Worm (Caenorhabditis elegans): ENCODE measurements around the gene fbxb-16.

Gene fbxb-16

DNA sequence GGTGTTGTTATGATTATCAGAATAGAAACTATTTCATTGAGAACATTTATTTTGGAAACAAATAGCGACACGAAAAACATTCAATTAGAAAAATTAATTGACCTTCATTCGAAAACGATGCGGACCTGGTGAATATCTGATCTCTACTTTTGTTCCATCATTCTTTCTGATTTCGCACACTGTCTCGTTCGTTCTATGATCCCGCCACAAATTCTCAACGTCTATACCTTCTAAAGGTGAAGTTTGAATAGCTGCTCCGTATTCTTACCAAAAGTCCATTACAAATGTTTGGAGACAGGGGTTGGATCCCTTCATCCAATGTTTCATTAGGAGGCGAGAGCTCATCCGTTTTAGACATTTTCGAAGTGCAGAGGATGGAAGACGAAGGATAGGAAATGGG lies at the start of gene fbxb-16:
TSS of gene fbxb-16 (minus strand) at position 101 of the 400 bp plus-strand sequence.
- TF ChIP-seq egl-27 (tag; optimal IDR thresholded peaks at IDR 0.05) (no peak), elt-1 (tag; optimal IDR thresholded peaks at IDR 0.05) (no peak), ZK546.5 (tag; optimal IDR thresholded peaks at IDR 0.05) (no peak), lsy-12 (tag; optimal IDR thresholded peaks at IDR 0.05) (no peak), nhr-67 (tag; optimal IDR thresholded peaks at IDR 0.05) (no peak), mml-1 (tag; optimal IDR thresholded peaks at IDR 0.05) (no peak), jun-1 (tag; optimal IDR thresholded peaks at IDR 0.05) (no peak), ama-1 (optimal IDR thresholded peaks at IDR 0.05) (no peak), fkh-10 (GFP tag; optimal IDR thresholded peaks at IDR 0.05) (peak; percentile 15)

- TF ChIP-seq fkh-2 (tag; optimal IDR thresholded peaks at IDR 0.05), result no peak
- no peak for TF ChIP-seq sea-2 (GFP tag; optimal IDR thresholded peaks at IDR 0.05)
- no peak for TF ChIP-seq R02D3.7 (tag; optimal IDR thresholded peaks at IDR 0.05)
- no peak for TF ChIP-seq ceh-16 (tag; optimal IDR thresholded peaks at IDR 0.05)
- TF ChIP-seq pqm-1 (tag; optimal IDR thresholded peaks at IDR 0.05), result no peak
- TF ChIP-seq elt-3 (tag; optimal IDR thresholded peaks at IDR 0.05), result no peak
- no peak for TF ChIP-seq nhr-76 (tag; optimal IDR thresholded peaks at IDR 0.05)
- no peak for TF ChIP-seq nhr-12 (tag; optimal IDR thresholded peaks at IDR 0.05)
- no peak for TF ChIP-seq unc-39 (tag; optimal IDR thresholded peaks at IDR 0.05)
- TF ChIP-seq jun-1 (tag; optimal IDR thresholded peaks at IDR 0.05), result no peak
- no peak for TF ChIP-seq nhr-67 (tag; optimal IDR thresholded peaks at IDR 0.05)
- no peak for TF ChIP-seq ZK546.5 (tag; optimal IDR thresholded peaks at IDR 0.05)
These were observed 44.2 kb upstream of the fbxb-16 start, which contains the start of gene F58E1.13 for ce11 chrII:1695861-1696260. F58E1.13 (minus strand) TSS chrII:1695872.

ce11 chrII:1694530-1694929 lies 42.8 kb upstream of the fbxb-16 start, which contains the start of gene fbxc-26:
fbxc-26 (minus strand) TSS chrII:1694630.
- no peak for TF ChIP-seq ceh-28 (tag; optimal IDR thresholded peaks at IDR 0.05)
- no peak for TF ChIP-seq lsy-12 (tag; optimal IDR thresholded peaks at IDR 0.05)
- no peak for TF ChIP-seq tbx-2 (tag; optimal IDR thresholded peaks at IDR 0.05)
- no peak for TF ChIP-seq unc-39 (tag; optimal IDR thresholded peaks at IDR 0.05)
- no peak for TF ChIP-seq nhr-12 (tag; optimal IDR thresholded peaks at IDR 0.05)
- TF ChIP-seq elt-2 (tag; optimal IDR thresholded peaks at IDR 0.05), result no peak
- TF ChIP-seq nhr-67 (tag; optimal IDR thresholded peaks at IDR 0.05), result no peak
- no peak for TF ChIP-seq ztf-11 (tag; optimal IDR thresholded peaks at IDR 0.05)
- no peak for TF ChIP-seq fkh-2 (tag; optimal IDR thresholded peaks at IDR 0.05)
- TF ChIP-seq nhr-76 (tag; optimal IDR thresholded peaks at IDR 0.05), result no peak
- TF ChIP-seq ceh-16 (tag; optimal IDR thresholded peaks at IDR 0.05), result no peak
- no peak for TF ChIP-seq fkh-10 (GFP tag; optimal IDR thresholded peaks at IDR 0.05)
- TF ChIP-seq ztf-4 (tag; optimal IDR thresholded peaks at IDR 0.05), result no peak
- no peak for TF ChIP-seq snpc-4 (tag; optimal IDR thresholded peaks at IDR 0.05)
- no peak for TF ChIP-seq pqm-1 (tag; optimal IDR thresholded peaks at IDR 0.05)
- TF ChIP-seq fos-1 (tag; optimal IDR thresholded peaks at IDR 0.05), result no peak
- TF ChIP-seq nhr-77 (tag; optimal IDR thresholded peaks at IDR 0.05), result no peak
- no peak for TF ChIP-seq lin-39 (tag; optimal IDR thresholded peaks at IDR 0.05)

DNA sequence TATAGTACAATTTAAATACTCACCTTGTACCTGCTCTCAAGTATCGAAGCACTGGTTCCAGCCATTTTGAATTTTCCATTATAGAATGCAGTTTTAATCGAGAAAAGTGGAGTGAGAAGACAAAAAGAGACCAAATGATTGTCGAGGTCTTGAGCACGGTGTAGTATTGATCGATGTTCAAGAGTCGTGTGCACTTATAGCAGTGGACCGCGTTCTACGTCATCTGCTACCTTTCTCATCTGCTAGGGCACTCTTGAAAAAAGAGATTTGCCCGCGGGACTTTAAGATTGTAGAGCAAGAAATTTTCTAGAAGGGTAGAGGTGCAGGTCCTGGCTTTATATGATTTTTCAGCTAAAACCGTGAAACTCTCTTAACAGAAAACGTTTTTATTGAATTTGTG lies 41.1 kb upstream of the fbxb-16 start, which contains the start of gene fbxc-21:
TSS of gene fbxc-21 (minus strand) at position 101 of the 400 bp plus-strand sequence.
- TF ChIP-seq jun-1 (tag; optimal IDR thresholded peaks at IDR 0.05), result no peak
- no peak for TF ChIP-seq nhr-67 (tag; optimal IDR thresholded peaks at IDR 0.05)
- TF ChIP-seq daf-12 (tag; optimal IDR thresholded peaks at IDR 0.05), result no peak
- TF ChIP-seq ceh-82 (tag; optimal IDR thresholded peaks at IDR 0.05), result no peak
- no peak for TF ChIP-seq ztf-11 (tag; optimal IDR thresholded peaks at IDR 0.05)
- no peak for TF ChIP-seq elt-2 (tag; optimal IDR thresholded peaks at IDR 0.05)
- TF ChIP-seq ZK546.5 (tag; optimal IDR thresholded peaks at IDR 0.05), result no peak
- no peak for TF ChIP-seq nhr-11 (tag; optimal IDR thresholded peaks at IDR 0.05)
- TF ChIP-seq egl-27 (tag; optimal IDR thresholded peaks at IDR 0.05), result no peak
- no peak for TF ChIP-seq nfya-1 (tag; optimal IDR thresholded peaks at IDR 0.05; ENCODE audit: insufficient read depth)
- no peak for TF ChIP-seq ceh-9 (tag; optimal IDR thresholded peaks at IDR 0.05)
- TF ChIP-seq zag-1 (tag; optimal IDR thresholded peaks at IDR 0.05), result no peak

- TF ChIP-seq snpc-4 (tag; optimal IDR thresholded peaks at IDR 0.05), result no peak
- TF ChIP-seq nhr-67 (tag; optimal IDR thresholded peaks at IDR 0.05), result no peak
- TF ChIP-seq ztf-11 (tag; optimal IDR thresholded peaks at IDR 0.05), result no peak
These were observed 39.3 kb upstream of the fbxb-16 start, which contains the start of gene fbxc-22 for ce11 chrII:1691011-1691410. fbxc-22 (minus strand) TSS chrII:1691111.

Measured in whole organism, L3 larva.